Worm (Caenorhabditis elegans) whole organism, L1 larva: ENCODE data around the gene ets-10.

Source experiments
- C04F5.9 ChIP-seq: sonication (generic microtip); optimal IDR thresholded peaks from 2 replicates; lab custom pipeline; 2016; ENCODE audit warnings: missing genetic modification characterization, missing compliant biosample characterization
- aly-2 ChIP-seq: fragments of 150-350 bp; optimal IDR thresholded peaks from 2 replicates; lab custom pipeline; 2014; ENCODE audit warnings: missing biosample characterization, missing genetic modification characterization
- ama-1 ChIP-seq: fragments of 150-350 bp; optimal IDR thresholded peaks from 2 replicates; lab custom pipeline; 2014
- ceh-90 ChIP-seq: sonication (generic microtip); optimal IDR thresholded peaks from 2 replicates; lab custom pipeline; 2016; ENCODE audit warnings: missing genetic modification characterization, missing compliant biosample characterization
- lin-13 ChIP-seq: fragments of 150-350 bp; optimal IDR thresholded peaks from 2 replicates; lab custom pipeline; 2014; ENCODE audit warnings: missing biosample characterization, missing genetic modification reagents, missing genetic modification characterization
- lin-35 ChIP-seq, 2 experiments: fragments of 150-350 bp; optimal IDR thresholded peaks; 2 replicates each; lab custom pipeline; 2014; ENCODE audit warnings: missing biosample characterization in 2 of 2, missing genetic modification characterization in 2 of 2, missing genetic modification reagents in 2 of 2
- lsy-2 ChIP-seq, 2 experiments: fragments of 150-350 bp; optimal IDR thresholded peaks; 2 replicates each; lab custom pipeline; 2014; ENCODE audit warnings: missing biosample characterization in 2 of 2, missing genetic modification characterization in 2 of 2
- nhr-19 ChIP-seq: fragments of 200-800 bp; sonication (Bioruptor generic); conservative IDR thresholded peaks from 2 replicates; pipeline ENCODE4 v1.3.6; 2022; ENCODE audit warnings: missing genetic modification characterization, missing compliant biosample characterization
- nhr-28 ChIP-seq: fragments of 150-350 bp; optimal IDR thresholded peaks from 2 replicates; lab custom pipeline; 2014; ENCODE audit warnings: missing biosample characterization, missing genetic modification characterization
- rnt-1 ChIP-seq: sonication (generic microtip); optimal IDR thresholded peaks from 2 replicates; lab custom pipeline; 2016; ENCODE audit warnings: mild to moderate bottlenecking, missing genetic modification characterization, moderate library complexity, missing compliant biosample characterization
- snpc-4 ChIP-seq: fragments of 150-350 bp; optimal IDR thresholded peaks from 2 replicates; lab custom pipeline; 2014; ENCODE audit warnings: missing biosample characterization, missing genetic modification characterization
- sptf-1 ChIP-seq: fragments of 150-350 bp; optimal IDR thresholded peaks from 2 replicates; lab custom pipeline; 2014; ENCODE audit warnings: missing biosample characterization, missing genetic modification characterization
- unc-62 ChIP-seq: fragments of 150-350 bp; optimal IDR thresholded peaks from 2 replicates; lab custom pipeline; 2014; ENCODE audit warnings: missing biosample characterization, missing genetic modification reagents, missing genetic modification characterization
- zag-1 ChIP-seq: fragments of 150-350 bp; optimal IDR thresholded peaks from 2 replicates; lab custom pipeline; 2014; ENCODE audit warnings: missing biosample characterization, missing genetic modification characterization

DNA sequence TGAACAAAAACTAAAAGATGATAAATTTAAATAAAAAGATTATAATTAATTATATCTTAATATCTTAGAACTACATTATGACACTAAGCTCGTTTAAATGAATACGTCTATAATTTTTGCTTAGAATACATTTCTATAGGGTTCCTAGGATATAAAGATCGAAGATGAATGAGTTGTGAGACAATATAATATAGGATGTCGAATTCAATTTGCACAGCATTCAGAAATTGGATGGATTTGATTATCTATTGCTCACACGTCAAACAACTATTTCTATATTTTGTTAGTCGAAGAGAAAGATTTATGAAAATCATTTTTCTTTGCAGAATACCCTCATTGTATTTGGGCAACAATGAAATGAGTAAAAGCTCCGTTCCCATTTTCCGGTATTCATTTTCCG is 45.0 kb upstream of the ets-10 start:
- no peak for TF ChIP-seq snpc-4 (tag; lab: Kevin White, UChicago)
- no peak for TF ChIP-seq nhr-19 (GFP tag; lab: Robert Waterston, UW)
- no peak for TF ChIP-seq ceh-90 (tag; lab: Kevin White, UChicago)
- no peak for TF ChIP-seq aly-2 (tag; lab: Kevin White, UChicago)
- no peak for TF ChIP-seq zag-1
- TF ChIP-seq lin-35 (GFP tag; optimal IDR thresholded peaks at IDR 0.05; lab: Kevin White, UChicago) = no peak
- no peak for TF ChIP-seq ama-1 (lab: Kevin White, UChicago)
- no peak for TF ChIP-seq sptf-1 (tag; lab: Kevin White, UChicago)
- TF ChIP-seq lsy-2 (tag; optimal IDR thresholded peaks at IDR 0.05; lab: Kevin White, UChicago) = no peak
- no peak for TF ChIP-seq C04F5.9 (tag; lab: Kevin White, UChicago)
- TF ChIP-seq unc-62 = no peak
- TF ChIP-seq nhr-28 (tag; lab: Kevin White, UChicago) = no peak
- no peak for TF ChIP-seq lin-13 (GFP tag; lab: Kevin White, UChicago)
- TF ChIP-seq rnt-1 (tag; lab: Kevin White, UChicago) = no peak
